Fruit fly (Drosophila melanogaster) whole organism, prepupa: ENCODE measurements around the gene Rsod.

Source experiments
- CG10631 ChIP-seq: fragments of 200-800 bp; sonication (Bioruptor generic); optimal IDR thresholded peaks from 2 replicates; lab custom pipeline; 2016; ENCODE audit warnings: missing biosample characterization, missing genetic modification characterization
- CG11294 ChIP-seq: fragments of 200-800 bp; sonication (Bioruptor generic); IDR thresholded peaks from 2 replicates; pipeline ENCODE4 v1.3.6; 2022; ENCODE audit warnings: missing biosample characterization, missing genetic modification characterization
- CG11762 ChIP-seq: fragments of 200-800 bp; sonication (Bioruptor generic); optimal IDR thresholded peaks from 3 replicates; lab custom pipeline; 2016; ENCODE audit warnings: missing biosample characterization, missing genetic modification characterization; ENCODE audit not compliant: insufficient read depth
- CG15336 ChIP-seq: fragments of 200-800 bp; sonication (Bioruptor generic); IDR thresholded peaks from 2 replicates; pipeline ENCODE4 v1.3.6; 2022; ENCODE audit warnings: missing biosample characterization, missing genetic modification characterization
- CG1621 ChIP-seq: fragments of 200-800 bp; sonication (Bioruptor generic); optimal IDR thresholded peaks from 3 replicates; lab custom pipeline; 2018; ENCODE audit warnings: missing biosample characterization, mild to moderate bottlenecking, missing genetic modification characterization
- CG3032 ChIP-seq: fragments of 200-800 bp; optimal IDR thresholded peaks from 2 replicates; lab custom pipeline; 2019; ENCODE audit warnings: missing biosample characterization, mild to moderate bottlenecking, missing genetic modification characterization, moderate library complexity
- CG34406 ChIP-seq: fragments of 200-800 bp; sonication (Bioruptor generic); optimal IDR thresholded peaks from 3 replicates; lab custom pipeline; 2016; ENCODE audit warnings: missing biosample characterization, missing genetic modification characterization
- CG4318 ChIP-seq: fragments of 200-800 bp; sonication (Bioruptor generic); optimal IDR thresholded peaks from 3 replicates; lab custom pipeline; 2017; ENCODE audit warnings: missing biosample characterization, mild to moderate bottlenecking, missing genetic modification characterization
- CG6163 ChIP-seq: fragments of 200-800 bp; sonication (Bioruptor generic); IDR thresholded peaks from 3 replicates; pipeline ENCODE4 v1.3.6; 2022; ENCODE audit warnings: missing biosample characterization, missing genetic modification characterization
- CG7368 ChIP-seq: fragments of 200-800 bp; sonication (Bioruptor generic); optimal IDR thresholded peaks from 3 replicates; lab custom pipeline; 2016; ENCODE audit warnings: missing biosample characterization, missing genetic modification characterization
- CG8319 ChIP-seq: fragments of 200-800 bp; sonication (Bioruptor generic); optimal IDR thresholded peaks from 3 replicates; lab custom pipeline; 2016; ENCODE audit warnings: missing biosample characterization, missing genetic modification characterization
- CG9139 ChIP-seq: fragments of 200-800 bp; sonication (Bioruptor generic); optimal IDR thresholded peaks from 3 replicates; lab custom pipeline; 2017; ENCODE audit warnings: missing biosample characterization, mild to moderate bottlenecking, missing genetic modification characterization
- Eip75B ChIP-seq: fragments of 200-800 bp; sonication (Bioruptor generic); optimal IDR thresholded peaks from 3 replicates; lab custom pipeline; 2016; ENCODE audit warnings: missing biosample characterization, missing genetic modification characterization
- Eip78C ChIP-seq: fragments of 200-800 bp; sonication (Bioruptor generic); peaks from one replicate; lab custom pipeline; 2016; ENCODE audit warnings: missing biosample characterization, missing genetic modification characterization
- Ets21C ChIP-seq: fragments of 200-800 bp; sonication (Bioruptor generic); optimal IDR thresholded peaks from 3 replicates; lab custom pipeline; 2016; ENCODE audit warnings: missing biosample characterization, missing genetic modification characterization
- Gug ChIP-seq: fragments of 200-800 bp; sonication (Bioruptor generic); IDR thresholded peaks from 2 replicates; pipeline ENCODE4 v1.3.6; 2022; ENCODE audit warnings: missing biosample characterization, missing genetic modification characterization
- Hr38 ChIP-seq: sonication (Bioruptor generic); optimal IDR thresholded peaks from 2 replicates; lab custom pipeline; 2016; ENCODE audit warnings: missing biosample characterization, missing genetic modification characterization
- Hr39 ChIP-seq: fragments of 200-800 bp; sonication (Bioruptor generic); optimal IDR thresholded peaks from 2 replicates; lab custom pipeline; 2016; ENCODE audit warnings: missing biosample characterization, missing genetic modification characterization
- Hr4 ChIP-seq: fragments of 200-800 bp; sonication (Bioruptor generic); optimal IDR thresholded peaks from 3 replicates; lab custom pipeline; 2016; ENCODE audit warnings: missing biosample characterization, missing genetic modification characterization
- Met ChIP-seq: fragments of 200-800 bp; sonication (Bioruptor generic); optimal IDR thresholded peaks from 3 replicates; lab custom pipeline; 2016; ENCODE audit warnings: missing biosample characterization, missing genetic modification characterization
- Sox102F ChIP-seq: fragments of 200-800 bp; sonication (Bioruptor generic); optimal IDR thresholded peaks from 2 replicates; lab custom pipeline; 2016; ENCODE audit warnings: missing biosample characterization, mild to moderate bottlenecking, missing genetic modification characterization
- Sox14 ChIP-seq: fragments of 200-800 bp; sonication (Bioruptor generic); optimal IDR thresholded peaks from 3 replicates; lab custom pipeline; 2016; ENCODE audit warnings: missing biosample characterization, missing genetic modification characterization
- Sox15 ChIP-seq: fragments of 200-800 bp; sonication (Bioruptor generic); optimal IDR thresholded peaks from 3 replicates; lab custom pipeline; 2016; ENCODE audit warnings: missing biosample characterization, missing genetic modification characterization
- achi ChIP-seq: fragments of 200-800 bp; sonication (Bioruptor generic); optimal IDR thresholded peaks from 3 replicates; lab custom pipeline; 2016; ENCODE audit warnings: missing biosample characterization, missing genetic modification characterization
- dsx ChIP-seq: fragments of 200-800 bp; optimal IDR thresholded peaks from 3 replicates; lab custom pipeline; 2019; ENCODE audit warnings: missing biosample characterization, mild to moderate bottlenecking, missing genetic modification characterization, moderate library complexity; ENCODE audit not compliant: poor library complexity, severe bottlenecking
- eg ChIP-seq: fragments of 200-800 bp; sonication (Bioruptor generic); IDR thresholded peaks from 3 replicates; pipeline ENCODE4 v1.3.6; 2022; ENCODE audit warnings: missing biosample characterization, missing genetic modification characterization
- esn ChIP-seq: fragments of 200-800 bp; sonication (Bioruptor generic); optimal IDR thresholded peaks from 2 replicates; lab custom pipeline; 2016; ENCODE audit warnings: missing biosample characterization, mild to moderate bottlenecking, missing genetic modification characterization, moderate library complexity
- fd85E ChIP-seq: fragments of 200-800 bp; sonication (Bioruptor generic); optimal IDR thresholded peaks from 3 replicates; lab custom pipeline; 2016; ENCODE audit warnings: missing biosample characterization, missing genetic modification characterization
- lz ChIP-seq: fragments of 200-800 bp; sonication (Bioruptor generic); optimal IDR thresholded peaks from 3 replicates; lab custom pipeline; 2016; ENCODE audit warnings: missing biosample characterization, missing genetic modification characterization
- net ChIP-seq: fragments of 200-800 bp; sonication (Bioruptor generic); optimal IDR thresholded peaks from 3 replicates; lab custom pipeline; 2016; ENCODE audit warnings: missing biosample characterization, missing genetic modification characterization
- pdm3 ChIP-seq: fragments of 200-800 bp; sonication (Bioruptor generic); optimal IDR thresholded peaks from 3 replicates; lab custom pipeline; 2016; ENCODE audit warnings: missing biosample characterization, missing genetic modification characterization
- salr ChIP-seq, 2 experiments: fragments of 200-800 bp; sonication (Bioruptor generic); optimal IDR thresholded peaks; 3 replicates each; lab custom pipeline; 2016 to 2018; ENCODE audit warnings: missing biosample characterization in 2 of 2, missing genetic modification characterization in 2 of 2, mild to moderate bottlenecking in 1 of 2
- spab ChIP-seq: fragments of 200-800 bp; sonication (Bioruptor generic); optimal IDR thresholded peaks from 2 replicates; lab custom pipeline; 2017; ENCODE audit warnings: missing biosample characterization, mild to moderate bottlenecking, missing genetic modification characterization, missing genetic modification reagents
- ss ChIP-seq, 2 experiments: fragments of 200-800 bp; sonication (Bioruptor generic); optimal IDR thresholded peaks; 2 replicates in 1 of 2; 3 replicates in 1 of 2; lab custom pipeline; 2017 to 2018; ENCODE audit warnings: mild to moderate bottlenecking in 2 of 2, missing biosample characterization in 2 of 2, missing genetic modification characterization in 2 of 2, moderate library complexity in 1 of 2
- svp ChIP-seq: fragments of 200-800 bp; sonication (Bioruptor generic); peaks from one replicate; lab custom pipeline; 2016; ENCODE audit warnings: missing biosample characterization, missing genetic modification characterization
- topi ChIP-seq: fragments of 200-800 bp; sonication (Bioruptor generic); optimal IDR thresholded peaks from 3 replicates; lab custom pipeline; 2016; ENCODE audit warnings: missing biosample characterization, missing genetic modification characterization

Gene Rsod

dm6 chr3R:30151300-30152109, 19.5 kb downstream of the Rsod start, which contains the start of gene CG15529 (continued):
- TF ChIP-seq Hr4 (GFP tag; lab: Kevin White, UChicago) = peak; percentile 38
- peak; percentile 26 for TF ChIP-seq lz (GFP tag; lab: Kevin White, UChicago)
- TF ChIP-seq spab = peak; percentile 68
- peak; percentile 41 for TF ChIP-seq esn (GFP tag; lab: Kevin White, UChicago)
- peak; percentile 56 for TF ChIP-seq CG34406 (GFP tag; lab: Kevin White, UChicago)
- TF ChIP-seq net (GFP tag; lab: Kevin White, UChicago) = peak; percentile 53
- peak; percentile 79 for TF ChIP-seq CG15336 (GFP tag; lab: Robert Waterston, UW)
- TF ChIP-seq pdm3 (GFP tag; lab: Kevin White, UChicago) = peak; percentile 60
- TF ChIP-seq CG3032 (tag; lab: Kevin White, UChicago) = peak; percentile 77
- peak; percentile 51 for TF ChIP-seq dsx (GFP tag; lab: Kevin White, UChicago)
- TF ChIP-seq ss (GFP tag; optimal IDR thresholded peaks at IDR 0.05; lab: Kevin White, UChicago) = peak in 1 of 2 experiments; percentile 73
- peak; percentile 40 to 51 for TF ChIP-seq salr (GFP tag; optimal IDR thresholded peaks at IDR 0.05; lab: Kevin White, UChicago)
- TF ChIP-seq svp (GFP tag; lab: Kevin White, UChicago) = no peak
- TF ChIP-seq fd85E (GFP tag; lab: Kevin White, UChicago) = no peak
- TF ChIP-seq CG8319 = peak; percentile 29
- peak; percentile 51 for TF ChIP-seq CG1621 (tag; lab: Kevin White, UChicago)
- TF ChIP-seq CG10631 (GFP tag; lab: Kevin White, UChicago) = peak; percentile 58
- peak; percentile 16 for TF ChIP-seq CG7368 (GFP tag; lab: Kevin White, UChicago)
- peak; percentile 83 for TF ChIP-seq Eip78C (GFP tag; lab: Kevin White, UChicago)
- no peak for TF ChIP-seq Hr38 (GFP tag; lab: Kevin White, UChicago)
- peak; percentile 57 for TF ChIP-seq achi (GFP tag; lab: Kevin White, UChicago)
- peak; percentile 52 for TF ChIP-seq Sox14 (GFP tag; lab: Kevin White, UChicago)
- TF ChIP-seq Eip75B (GFP tag; lab: Kevin White, UChicago) = peak; percentile 41
- TF ChIP-seq Met (GFP tag; lab: Kevin White, UChicago) = no peak
- TF ChIP-seq Hr39 (GFP tag; lab: Kevin White, UChicago) = peak; percentile 27
- peak; percentile 87 for TF ChIP-seq CG6163 (GFP tag; lab: Robert Waterston, UW)
- TF ChIP-seq Ets21C (GFP tag; lab: Kevin White, UChicago) = peak; percentile 5
- TF ChIP-seq Sox15 (GFP tag; lab: Kevin White, UChicago) = peak; percentile 43
- peak; percentile 57 for TF ChIP-seq CG9139 (GFP tag; lab: Kevin White, UChicago)
- no peak for TF ChIP-seq topi (GFP tag; lab: Kevin White, UChicago)
- no peak for TF ChIP-seq CG4318 (GFP tag; lab: Kevin White, UChicago)
- TF ChIP-seq eg (GFP tag; lab: Robert Waterston, UW) = peak; percentile 86

DNA sequence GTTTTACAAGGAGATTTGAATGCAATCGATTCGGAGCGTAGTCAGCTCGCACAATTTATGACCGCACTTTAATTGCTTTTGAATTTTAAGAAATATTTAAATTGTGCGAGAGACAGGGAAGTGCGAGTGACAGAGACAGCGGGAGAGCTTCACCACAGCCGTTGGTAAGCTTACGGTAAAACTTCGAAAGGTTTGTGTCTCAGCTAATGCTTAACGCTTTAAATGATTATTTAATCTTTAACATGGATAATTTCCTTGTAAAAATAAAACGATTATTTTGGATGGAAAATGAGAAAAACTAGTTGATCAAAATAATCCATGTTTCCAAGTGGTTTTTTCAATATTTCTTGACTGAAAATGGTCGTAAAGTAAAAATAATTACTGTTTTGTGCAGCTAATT, 20.4 kb downstream of the Rsod start:
- TF ChIP-seq CG11294 (GFP tag; lab: Robert Waterston, UW) (no peak), lz (GFP tag; lab: Kevin White, UChicago) (no peak), Sox102F (GFP tag; lab: Kevin White, UChicago) (no peak), Hr38 (GFP tag; lab: Kevin White, UChicago) (no peak), Ets21C (GFP tag; lab: Kevin White, UChicago) (no peak), CG11762 (GFP tag; lab: Kevin White, UChicago) (no peak)

- TF ChIP-seq dsx (GFP tag; lab: Kevin White, UChicago) = no peak
- TF ChIP-seq Gug (GFP tag; lab: Robert Waterston, UW) = no peak
Observed at dm6 chr3R:30149506-30149905, 21.5 kb downstream of the Rsod start, which contains the start of gene AdoR. Gene AdoR (minus strand): TSS chr3R:30149606.
